Worm (Caenorhabditis elegans) whole organism, L4 larva: Measurements from ENCODE around the gene sri-26.

Source experiments
- F26F4.8 ChIP-seq: fragments of 200-800 bp; sonication (Bioruptor generic); conservative IDR thresholded peaks from 2 replicates; pipeline ENCODE4 v1.3.6; 2022; ENCODE audit warnings: missing genetic modification characterization, missing compliant biosample characterization
- F37D6.2 ChIP-seq: sonication (generic microtip); optimal IDR thresholded peaks from 2 replicates; lab custom pipeline; 2016; ENCODE audit warnings: mild to moderate bottlenecking, missing genetic modification characterization, missing compliant biosample characterization
- F49E8.2 ChIP-seq: sonication (generic microtip); optimal IDR thresholded peaks from 2 replicates; lab custom pipeline; 2016; ENCODE audit warnings: missing compliant biosample characterization, mild to moderate bottlenecking, missing genetic modification characterization, borderline replicate concordance
- R02D3.7 ChIP-seq: fragments of 150-350 bp; sonication (generic microtip); optimal IDR thresholded peaks from 3 replicates; lab custom pipeline; 2014; ENCODE audit warnings: missing biosample characterization, missing genetic modification characterization
- T20F7.1 ChIP-seq: fragments of 200-800 bp; sonication (Bioruptor generic); optimal IDR thresholded peaks from 2 replicates; lab custom pipeline; 2018; ENCODE audit warnings: mild to moderate bottlenecking, missing genetic modification characterization, missing compliant biosample characterization
- Y105C5A.15 ChIP-seq: fragments of 200-800 bp; sonication (Bioruptor generic); IDR thresholded peaks from 2 replicates; pipeline ENCODE4 v1.3.6; 2022; ENCODE audit warnings: missing genetic modification characterization, missing compliant biosample characterization
- Y48G9A.11 ChIP-seq: fragments of 200-800 bp; sonication (Bioruptor generic); IDR thresholded peaks from 2 replicates; pipeline ENCODE4 v1.3.6; 2022; ENCODE audit warnings: missing genetic modification reagents, missing genetic modification characterization, missing compliant biosample characterization
- Y75B8A.6 ChIP-seq: fragments of 200-800 bp; sonication (Bioruptor generic); IDR thresholded peaks from 2 replicates; pipeline ENCODE4 v1.3.6; 2022; ENCODE audit warnings: missing genetic modification reagents, missing genetic modification characterization, missing compliant biosample characterization
- aly-2 ChIP-seq: sonication (generic microtip); optimal IDR thresholded peaks from 2 replicates; lab custom pipeline; 2018; ENCODE audit warnings: missing biosample characterization, missing genetic modification characterization
- ama-1 ChIP-seq: fragments of 150-350 bp; optimal IDR thresholded peaks from 2 replicates; lab custom pipeline; 2014; ENCODE audit warnings: inconsistent platforms, mixed read lengths
- arid-1 ChIP-seq: fragments of 200-800 bp; sonication (Bioruptor generic); conservative IDR thresholded peaks from 2 replicates; pipeline ENCODE4 v1.3.6; 2022; ENCODE audit warnings: missing genetic modification reagents, missing genetic modification characterization, missing compliant biosample characterization
- ceh-20 ChIP-seq: fragments of 200-800 bp; sonication (Bioruptor generic); IDR thresholded peaks from 2 replicates; pipeline ENCODE4 v1.3.6; 2022; ENCODE audit warnings: missing genetic modification reagents, missing genetic modification characterization, missing compliant biosample characterization
- ceh-28 ChIP-seq: fragments of 150-350 bp; optimal IDR thresholded peaks from 2 replicates; lab custom pipeline; 2014; ENCODE audit warnings: missing biosample characterization, missing genetic modification reagents, missing genetic modification characterization
- ceh-44 ChIP-seq: fragments of 200-800 bp; sonication (Bioruptor generic); IDR thresholded peaks from 2 replicates; pipeline ENCODE4 v1.3.6; 2022; ENCODE audit warnings: missing genetic modification reagents, missing genetic modification characterization, missing compliant biosample characterization
- ceh-62 ChIP-seq: sonication (generic microtip); optimal IDR thresholded peaks from 2 replicates; lab custom pipeline; 2017; ENCODE audit warnings: missing biosample characterization, missing genetic modification characterization
- daf-19 ChIP-seq: fragments of 200-800 bp; sonication (Bioruptor generic); conservative IDR thresholded peaks from 2 replicates; pipeline ENCODE4 v1.3.6; 2022; ENCODE audit warnings: missing genetic modification characterization, missing compliant biosample characterization
- dmd-6 ChIP-seq: fragments of 200-800 bp; sonication (Bioruptor generic); IDR thresholded peaks from 2 replicates; pipeline ENCODE4 v1.3.6; 2022; ENCODE audit warnings: missing genetic modification reagents, missing genetic modification characterization, missing compliant biosample characterization
- dmd-8 ChIP-seq: fragments of 200-800 bp; sonication (Bioruptor generic); IDR thresholded peaks from 2 replicates; pipeline ENCODE4 v1.3.6; 2022; ENCODE audit warnings: missing genetic modification characterization, missing compliant biosample characterization
- dpl-1 ChIP-seq: fragments of 150-350 bp; optimal IDR thresholded peaks from 2 replicates; lab custom pipeline; 2014; ENCODE audit warnings: missing biosample characterization, missing genetic modification reagents, missing genetic modification characterization
- dve-1 ChIP-seq: sonication (generic microtip); optimal IDR thresholded peaks from 2 replicates; lab custom pipeline; 2017; ENCODE audit warnings: antibody characterized with exemption, mild to moderate bottlenecking, missing genetic modification characterization, missing compliant biosample characterization; ENCODE audit not compliant: insufficient read depth
- egl-43 ChIP-seq: fragments of 200-800 bp; sonication (Bioruptor generic); IDR thresholded peaks from 2 replicates; pipeline ENCODE4 v1.3.6; 2022; ENCODE audit warnings: missing genetic modification reagents, missing genetic modification characterization, missing compliant biosample characterization
- hif-1 ChIP-seq, 2 experiments: sonication (generic microtip); optimal IDR thresholded peaks; 2 replicates each; lab custom pipeline; 2016 to 2017; ENCODE audit warnings: missing compliant biosample characterization in 2 of 2, missing genetic modification characterization in 2 of 2, missing genetic modification reagents in 2 of 2, missing genotype in 2 of 2, mild to moderate bottlenecking in 1 of 2
- hmg-1.1 ChIP-seq: fragments of 200-800 bp; sonication (Bioruptor generic); IDR thresholded peaks from 2 replicates; pipeline ENCODE4 v1.3.6; 2022; ENCODE audit warnings: missing genetic modification reagents, missing genetic modification characterization, missing compliant biosample characterization
- lin-1 ChIP-seq: fragments of 200-800 bp; sonication (Bioruptor generic); IDR thresholded peaks from 2 replicates; pipeline ENCODE4 v1.3.6; 2022; ENCODE audit warnings: missing genetic modification reagents, missing genetic modification characterization, missing compliant biosample characterization
- lin-13 ChIP-seq: fragments of 150-350 bp; optimal IDR thresholded peaks from 2 replicates; lab custom pipeline; 2014; ENCODE audit warnings: missing biosample characterization, missing genetic modification reagents, missing genetic modification characterization
- lin-29 ChIP-seq: fragments of 200-800 bp; sonication (Bioruptor generic); IDR thresholded peaks from 2 replicates; pipeline ENCODE4 v1.3.6; 2022; ENCODE audit warnings: missing genetic modification reagents, missing genetic modification characterization, missing compliant biosample characterization
- lin-38 ChIP-seq: fragments of 200-800 bp; sonication (Bioruptor generic); IDR thresholded peaks from 2 replicates; pipeline ENCODE4 v1.3.6; 2022; ENCODE audit warnings: missing genetic modification reagents, missing genetic modification characterization, missing compliant biosample characterization
- lir-3 ChIP-seq: sonication (generic microtip); optimal IDR thresholded peaks from 2 replicates; lab custom pipeline; 2016; ENCODE audit warnings: mild to moderate bottlenecking, missing genetic modification characterization, missing compliant biosample characterization
- madf-5 ChIP-seq, 2 experiments: fragments of 200-800 bp; sonication (Bioruptor generic); IDR thresholded peaks; 2 replicates each; pipeline ENCODE4 v1.3.6; 2022; ENCODE audit warnings: missing compliant biosample characterization in 2 of 2, missing genetic modification characterization in 2 of 2
- madf-9 ChIP-seq: fragments of 200-800 bp; sonication (Bioruptor generic); conservative IDR thresholded peaks from 2 replicates; pipeline ENCODE4 v1.3.6; 2022; ENCODE audit warnings: missing genetic modification reagents, missing genetic modification characterization, missing compliant biosample characterization
- mdt-29 ChIP-seq: fragments of 200-800 bp; sonication (Bioruptor generic); IDR thresholded peaks from 2 replicates; pipeline ENCODE4 v1.3.6; 2022; ENCODE audit warnings: missing genetic modification reagents, missing genetic modification characterization, missing compliant biosample characterization
- mep-1 ChIP-seq: fragments of 150-350 bp; sonication (generic microtip); optimal IDR thresholded peaks from 3 replicates; lab custom pipeline; 2014; ENCODE audit warnings: missing biosample characterization, missing genetic modification characterization
- mxl-2 ChIP-seq: fragments of 200-800 bp; sonication (Bioruptor generic); conservative IDR thresholded peaks from 2 replicates; pipeline ENCODE4 v1.3.6; 2022; ENCODE audit warnings: missing genetic modification reagents, missing genetic modification characterization, missing compliant biosample characterization
- mxl-3 ChIP-seq: fragments of 200-800 bp; sonication (Bioruptor generic); optimal IDR thresholded peaks from 2 replicates; lab custom pipeline; 2018; ENCODE audit warnings: mild to moderate bottlenecking, missing genetic modification characterization, missing compliant biosample characterization
- nhr-10 ChIP-seq: fragments of 150-350 bp; optimal IDR thresholded peaks from 2 replicates; lab custom pipeline; 2014; ENCODE audit warnings: missing biosample characterization, missing genetic modification characterization
- nhr-102 ChIP-seq: sonication (generic microtip); optimal IDR thresholded peaks from 2 replicates; lab custom pipeline; 2016; ENCODE audit warnings: mild to moderate bottlenecking, missing genetic modification characterization, moderate library complexity, missing compliant biosample characterization
- nhr-237 ChIP-seq: sonication (generic microtip); optimal IDR thresholded peaks from 2 replicates; lab custom pipeline; 2017; ENCODE audit warnings: missing biosample characterization, missing genetic modification characterization
- nhr-28 ChIP-seq: fragments of 150-350 bp; optimal IDR thresholded peaks from 2 replicates; lab custom pipeline; 2014; ENCODE audit warnings: missing biosample characterization, missing genetic modification characterization
- pha-4 ChIP-seq, 2 experiments: fragments of 150-350 bp in 1 of 2; fragments of 200-800 bp in 1 of 2; sonication (Bioruptor generic) in 1 of 2; IDR thresholded peaks in 1 of 2; optimal IDR thresholded peaks in 1 of 2; 2 replicates each; pipeline versions ENCODE4 v1.3.6 to Lab custom; 2014 to 2022; ENCODE audit warnings: missing genetic modification characterization in 2 of 2, missing genetic modification reagents in 2 of 2, missing biosample characterization in 1 of 2, missing compliant biosample characterization in 1 of 2
- pqm-1 ChIP-seq: sonication (generic microtip); optimal IDR thresholded peaks from 2 replicates; lab custom pipeline; 2017; ENCODE audit warnings: missing biosample characterization, missing genetic modification characterization
- spr-1 ChIP-seq: sonication (generic microtip); optimal IDR thresholded peaks from 2 replicates; lab custom pipeline; 2016; ENCODE audit warnings: mild to moderate bottlenecking, missing genetic modification characterization, missing compliant biosample characterization
- tra-1 ChIP-seq: fragments of 200-800 bp; sonication (Bioruptor generic); IDR thresholded peaks from 2 replicates; pipeline ENCODE4 v1.3.6; 2022; ENCODE audit warnings: missing genetic modification reagents, missing genetic modification characterization, missing compliant biosample characterization
- unc-130 ChIP-seq: sonication (generic microtip); optimal IDR thresholded peaks from 2 replicates; lab custom pipeline; 2016; ENCODE audit warnings: missing genetic modification reagents, missing genetic modification characterization, missing compliant biosample characterization
- unc-39 ChIP-seq: sonication (generic microtip); optimal IDR thresholded peaks from 2 replicates; lab custom pipeline; 2017; ENCODE audit warnings: missing biosample characterization, missing genetic modification characterization
- vab-7 ChIP-seq: fragments of 200-800 bp; sonication (Bioruptor generic); IDR thresholded peaks from 2 replicates; pipeline ENCODE4 v1.3.6; 2022; ENCODE audit warnings: missing genetic modification reagents, missing genetic modification characterization, missing compliant biosample characterization
- zag-1 ChIP-seq: fragments of 150-350 bp; optimal IDR thresholded peaks from 2 replicates; lab custom pipeline; 2014; ENCODE audit warnings: missing biosample characterization, missing genetic modification characterization

The sri-26 gene

DNA sequence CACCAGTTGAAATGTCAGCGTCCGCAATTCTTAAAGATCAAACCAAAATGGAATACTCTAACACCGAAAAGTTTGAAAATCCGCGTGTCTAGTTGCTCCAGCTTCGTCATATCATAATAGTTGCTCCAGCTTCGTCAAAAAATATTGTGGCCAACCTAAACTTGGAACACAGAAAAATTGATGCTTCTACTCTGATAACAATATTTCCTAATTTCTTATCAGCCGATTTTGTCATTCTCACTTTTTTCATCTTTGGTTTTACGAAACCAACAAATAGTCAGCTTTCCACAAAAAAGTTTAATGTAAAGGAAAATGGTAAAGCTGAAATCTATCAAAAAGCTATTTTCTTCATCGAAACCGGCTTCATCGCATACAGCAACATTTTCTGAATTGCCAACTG is 32.9 kb upstream of the sri-26 start, which contains the start of gene fbxa-84:
TSS of gene fbxa-84 (plus strand) at position 34 of the 400 bp plus-strand sequence.
- TF ChIP-seq nhr-102 (no peak), nhr-28 (tag; lab: Kevin White, UChicago) (peak; percentile 10), ceh-20 (no peak), unc-39 (tag; lab: Kevin White, UChicago) (no peak), mxl-3 (GFP tag; lab: Kevin White, UChicago) (no peak), F37D6.2 (tag; lab: Kevin White, UChicago) (no peak), dve-1 (tag; lab: Kevin White, UChicago) (peak; percentile 2), pqm-1 (tag; lab: Kevin White, UChicago) (peak; percentile 9), egl-43 (GFP tag; lab: Robert Waterston, UW) (no peak), dmd-6 (GFP tag; lab: Robert Waterston, UW) (peak; percentile 33; the same call in 1 of the 2 replicates), ama-1 (no peak), dmd-8 (GFP tag; lab: Robert Waterston, UW) (no peak), mep-1 (tag; lab: Kevin White, UChicago) (no peak), ceh-62 (tag; lab: Kevin White, UChicago) (no peak), R02D3.7 (tag; lab: Kevin White, UChicago) (no peak)

- TF ChIP-seq dpl-1 (GFP tag; lab: Kevin White, UChicago) (no peak), F49E8.2 (tag; lab: Kevin White, UChicago) (peak; percentile 78), lin-1 (GFP tag; lab: Robert Waterston, UW) (no peak), lin-13 (GFP tag; lab: Kevin White, UChicago) (peak; percentile 12), F26F4.8 (GFP tag; lab: Robert Waterston, UW) (no peak), egl-43 (GFP tag; lab: Robert Waterston, UW) (no peak), mxl-3 (GFP tag; lab: Kevin White, UChicago) (no peak), aly-2 (no peak), Y75B8A.6 (no peak), R02D3.7 (tag; lab: Kevin White, UChicago) (no peak), pha-4 (GFP tag; IDR thresholded peaks at IDR 0.05; lab: Robert Waterston, UW) (no peak), pha-4 (tag; optimal IDR thresholded peaks at IDR 0.05; lab: Kevin White, UChicago) (no peak), unc-130 (GFP tag; lab: Kevin White, UChicago) (peak; percentile 55), madf-9 (GFP tag; lab: Robert Waterston, UW) (no peak), ceh-62 (tag; lab: Kevin White, UChicago) (no peak), lir-3 (tag; lab: Kevin White, UChicago) (no peak), Y48G9A.11 (GFP tag; lab: Robert Waterston, UW) (peak; percentile 21; the same call in 1 of the 2 replicates), ceh-20 (no peak), vab-7 (GFP tag; lab: Robert Waterston, UW) (no peak), pqm-1 (tag; lab: Kevin White, UChicago) (no peak), nhr-10 (tag; lab: Kevin White, UChicago) (no peak), hif-1 (tag; optimal IDR thresholded peaks at IDR 0.05; lab: Kevin White, UChicago) (no peak), mxl-2 (no peak), zag-1 (tag; lab: Kevin White, UChicago) (no peak), ceh-28 (tag; lab: Kevin White, UChicago) (no peak), T20F7.1 (no peak), arid-1 (GFP tag; lab: Robert Waterston, UW) (0 out of 2 replicates have a peak, but pooled peaks have one; percentile 4), daf-19 (GFP tag; lab: Robert Waterston, UW) (no peak), nhr-237 (no peak), lin-29 (GFP tag; lab: Robert Waterston, UW) (no peak), spr-1 (tag; lab: Kevin White, UChicago) (no peak), nhr-102 (no peak), Y105C5A.15 (GFP tag; lab: Robert Waterston, UW) (no peak), madf-5 (GFP tag; IDR thresholded peaks at IDR 0.05; lab: Robert Waterston, UW) (no peak), dmd-8 (GFP tag; lab: Robert Waterston, UW) (no peak), hmg-1.1 (GFP tag; lab: Robert Waterston, UW) (no peak), lin-38 (GFP tag; lab: Robert Waterston, UW) (peak; percentile 74), mdt-29 (no peak), tra-1 (GFP tag; lab: Robert Waterston, UW) (no peak), ceh-44 (no peak)
These were observed 30.9 kb upstream of the sri-26 start, which contains the start of gene Y75B12B.1 for ce11 chrV:15184097-15185040. Gene Y75B12B.1, plus strand, starts transcription at chrV:15184699.
